Fruit fly (Drosophila melanogaster) ovary, adult (tissue): ENCODE results near the gene CG12589.

Experiments
- CG17801 ChIP-seq: fragments of 200-800 bp; optimal IDR thresholded peaks from 2 replicates; lab custom pipeline; 2019; ENCODE audit warnings: missing biosample characterization, mild to moderate bottlenecking, missing genetic modification characterization, moderate library complexity; ENCODE audit not compliant: partially characterized antibody

Gene CG12589

DNA sequence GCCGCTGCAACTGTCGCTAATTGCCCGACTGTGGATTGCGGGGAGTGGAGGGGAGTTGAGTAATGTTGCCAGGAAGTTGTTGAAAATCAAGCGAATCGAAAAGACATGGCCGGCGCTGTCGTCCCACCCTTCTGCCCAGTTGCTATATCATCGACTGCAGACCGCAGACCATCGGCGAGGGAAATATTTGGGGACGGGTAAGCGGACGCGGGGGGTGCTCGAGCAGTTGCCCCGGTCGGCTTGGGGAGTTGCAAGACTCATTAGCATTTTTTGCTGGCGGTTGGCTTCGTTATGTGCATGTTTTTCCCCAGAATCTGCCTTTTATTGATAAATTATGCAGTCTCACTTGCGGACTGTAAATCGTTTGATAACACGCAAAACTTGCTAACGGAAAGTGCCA is 41.6 kb downstream of the CG12589 start:
- no peak for TF ChIP-seq CG17801 (GFP tag; lab: Kevin White, UChicago)

DNA sequence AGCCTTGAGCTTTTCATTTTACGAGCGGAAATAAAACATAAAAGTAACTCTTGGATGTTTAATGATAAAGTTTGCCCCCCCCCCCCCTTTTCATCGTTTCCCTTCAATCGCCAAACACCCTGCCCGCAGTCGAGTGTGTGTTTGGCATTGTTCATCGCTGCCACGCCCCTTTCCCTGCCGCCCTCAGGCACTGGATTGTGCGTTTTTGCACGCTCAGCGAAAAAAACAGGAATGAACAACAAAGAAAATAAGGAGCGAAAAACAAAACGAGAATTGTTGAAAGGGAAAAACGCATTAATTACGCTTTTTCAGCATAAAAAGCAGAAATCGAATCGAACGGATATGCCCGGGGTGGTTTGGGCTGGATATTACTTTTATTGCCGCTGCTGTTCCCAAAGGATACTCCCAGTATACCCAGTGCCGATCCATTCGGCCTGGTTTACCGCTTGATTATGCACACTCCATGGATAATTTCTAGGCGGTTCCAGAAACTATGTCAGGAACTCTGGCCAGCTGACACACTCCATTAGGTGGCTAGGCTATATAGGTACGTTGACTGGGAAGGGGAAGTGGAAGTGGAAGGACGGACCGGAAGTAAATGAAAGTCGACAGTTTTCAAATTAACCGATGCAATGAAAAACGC is 42.7 kb downstream of the CG12589 start:
- no peak for TF ChIP-seq CG17801 (GFP tag; lab: Kevin White, UChicago)

- TF ChIP-seq CG17801 (GFP tag; lab: Kevin White, UChicago), result no peak
Observed at dm6 chr3R:5095137-5095802, 43.5 kb downstream of the CG12589 start.

DNA sequence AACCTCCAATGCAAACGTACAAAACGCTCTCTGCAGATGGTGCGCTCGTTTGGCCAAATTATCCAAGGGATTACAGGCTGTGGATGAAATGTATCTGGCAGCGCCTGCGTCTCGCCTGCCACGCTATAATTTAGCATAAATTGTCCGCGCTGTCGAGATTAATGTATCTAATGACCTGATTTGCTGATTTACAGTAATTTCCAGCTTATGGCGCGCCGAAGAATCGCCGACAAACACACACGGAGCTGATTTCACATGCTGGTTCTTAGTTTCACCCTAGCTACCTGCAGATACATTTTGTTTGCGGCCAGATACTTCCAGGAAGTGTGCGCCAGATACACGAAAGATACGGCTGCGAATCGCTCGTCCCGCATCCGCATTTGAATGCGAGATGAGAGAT is 44.5 kb downstream of the CG12589 start:
- TF ChIP-seq CG17801 (GFP tag; lab: Kevin White, UChicago), result no peak

dm6 chr3R:5090286-5090685 is 48.5 kb downstream of the CG12589 start:
- no peak for TF ChIP-seq CG17801 (GFP tag; lab: Kevin White, UChicago)

DNA sequence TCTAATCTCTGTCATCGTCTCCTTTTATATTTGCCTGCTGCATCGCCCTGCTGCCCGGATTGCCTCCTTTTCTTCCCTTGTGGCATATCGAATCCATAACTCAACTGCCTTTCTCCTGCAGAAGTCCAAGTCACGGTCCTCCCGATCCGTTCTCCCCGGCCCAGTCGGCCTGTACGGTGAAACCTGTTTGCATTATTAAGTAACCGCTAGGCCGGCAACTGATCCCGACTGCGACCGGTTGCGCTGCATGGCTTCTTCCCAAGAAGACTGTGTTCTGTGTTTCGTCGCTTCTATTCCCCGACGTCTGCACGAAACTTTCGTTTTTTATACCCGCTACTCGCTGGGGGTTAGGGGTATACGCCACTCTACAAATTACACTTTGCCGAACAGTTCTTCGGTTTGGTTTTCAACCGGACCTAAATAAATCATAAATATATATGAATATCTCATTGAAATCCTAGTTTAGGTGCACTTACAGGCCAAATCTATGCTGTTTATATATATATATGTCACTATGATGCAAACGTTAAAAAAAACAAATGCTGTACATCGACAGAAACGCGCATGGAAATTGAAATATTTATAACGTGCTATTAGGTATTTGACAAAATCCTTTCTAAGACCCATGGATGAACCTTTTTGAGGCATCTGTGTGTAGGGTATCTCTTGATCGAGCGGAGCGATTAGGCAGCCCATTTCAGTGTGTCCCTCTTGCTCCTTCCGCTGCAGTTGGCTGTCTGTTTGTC is 49.1 kb downstream of the CG12589 start:
- no peak for TF ChIP-seq CG17801 (GFP tag; lab: Kevin White, UChicago)

DNA sequence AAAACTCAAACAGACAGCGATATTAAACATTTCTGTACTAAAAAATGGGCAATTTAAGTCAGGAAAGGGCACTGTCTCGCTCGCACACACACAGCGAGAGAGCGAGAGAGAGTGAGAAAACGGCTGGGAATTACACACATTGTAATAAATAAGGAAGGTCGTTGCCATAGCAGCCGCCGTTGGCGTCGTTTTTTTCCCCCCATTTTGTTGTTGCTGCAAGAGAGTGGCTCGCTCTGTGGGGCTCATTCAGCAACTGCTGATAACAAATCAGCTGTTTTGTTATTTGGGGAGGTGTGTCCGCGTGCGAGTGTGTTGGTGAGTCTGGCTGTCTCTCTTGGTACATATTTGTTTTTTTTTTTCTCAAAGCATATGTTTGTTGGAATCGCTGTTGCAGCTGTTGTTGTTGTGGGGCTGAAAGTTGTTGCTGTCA is 50.9 kb downstream of the CG12589 start:
- peak; percentile 25 for TF ChIP-seq CG17801 (GFP tag; lab: Kevin White, UChicago)
